Fruit fly (Drosophila melanogaster): Measurements from ENCODE around the gene CG13933.

The CG13933 gene

DNA sequence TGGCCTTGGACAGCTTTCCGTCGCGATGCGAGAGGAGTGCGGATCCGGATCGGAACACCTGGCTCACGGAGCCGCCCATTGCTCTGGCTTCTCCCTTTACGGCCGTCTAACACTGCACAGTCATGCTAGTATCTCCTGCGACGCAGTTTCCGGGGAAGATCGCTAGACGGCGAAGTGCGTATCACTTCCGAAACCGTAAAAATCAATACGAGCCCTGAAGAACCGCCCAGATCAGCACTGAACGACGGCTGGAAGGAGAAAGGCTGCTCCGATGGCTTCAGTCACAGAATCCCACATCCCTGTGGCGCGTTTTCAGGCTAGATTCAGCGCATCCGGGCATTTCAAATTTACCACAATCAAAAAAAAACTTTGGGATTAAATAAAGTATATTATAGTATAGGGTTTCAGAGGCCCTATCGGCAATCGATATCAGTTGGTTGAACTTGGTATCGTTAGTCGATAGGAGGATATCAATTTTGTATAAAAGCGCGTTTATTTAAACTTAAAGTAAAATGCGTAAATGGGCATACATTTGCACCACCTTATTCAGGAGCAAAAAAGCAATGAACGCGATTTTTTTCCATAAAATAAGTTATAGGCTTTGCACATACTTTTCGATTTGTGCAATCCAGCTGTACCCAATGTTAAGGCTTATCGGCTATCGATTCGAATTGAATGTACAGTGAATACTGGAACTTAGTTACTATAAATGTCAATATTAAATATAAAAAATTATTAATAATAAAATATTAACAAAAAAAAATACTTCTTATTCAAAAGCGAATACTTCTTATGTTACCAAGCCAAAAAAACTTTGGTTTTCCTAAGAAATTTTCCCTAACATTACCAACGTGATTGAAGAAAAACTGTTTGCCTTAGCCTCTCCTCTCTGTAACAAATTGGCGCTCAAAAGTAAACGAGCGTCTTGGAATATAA lies at the start of gene CG13933, which contains the start of gene PolD2:
CG13933 (minus strand) TSS at position 435 of the 936 bp plus-strand sequence.
PolD2 (plus strand) TSS at position 921 of the 936 bp plus-strand sequence.
- peak; percentile 87 for TF ChIP-seq GATAd (GFP tag; optimal IDR thresholded peaks at IDR 0.05)
- TF ChIP-seq ey (GFP tag; optimal IDR thresholded peaks at IDR 0.05): peak; percentile 93
- peak; percentile 97 for TF ChIP-seq psq (GFP tag; optimal IDR thresholded peaks at IDR 0.05)
- no peak for TF ChIP-seq dl (GFP tag; optimal IDR thresholded peaks at IDR 0.05; ENCODE audit: insufficient read depth in 1 of 2, partially characterized antibody in 2 of 2)
- TF ChIP-seq Rel (GFP tag; optimal IDR thresholded peaks at IDR 0.05): peak; percentile 69
- peak; percentile 69 for TF ChIP-seq Rel (tag; optimal IDR thresholded peaks at IDR 0.05)
- no peak for TF ChIP-seq CG9705 (GFP tag; optimal IDR thresholded peaks at IDR 0.05)
- peak; percentile 99 for TF ChIP-seq Sp1 (GFP tag; optimal IDR thresholded peaks at IDR 0.05)
- no peak for TF ChIP-seq pan (optimal IDR thresholded peaks at IDR 0.05)
- TF ChIP-seq Hr83 (GFP tag; optimal IDR thresholded peaks at IDR 0.05; ENCODE audit: poor library complexity, severe bottlenecking): peak; percentile 46
- no peak for TF ChIP-seq br (GFP tag; optimal IDR thresholded peaks at IDR 0.05)
- no peak for TF ChIP-seq jim (GFP tag; optimal IDR thresholded peaks at IDR 0.05)
- TF ChIP-seq brk (GFP tag; optimal IDR thresholded peaks at IDR 0.05): no peak
- no peak for TF ChIP-seq CG32264 (GFP tag; optimal IDR thresholded peaks at IDR 0.05)
- TF ChIP-seq N (GFP tag; optimal IDR thresholded peaks at IDR 0.05): no peak
- peak; percentile 89 for TF ChIP-seq sv (GFP tag; optimal IDR thresholded peaks at IDR 0.05)
- peak; percentile 98 for TF ChIP-seq OdsH (GFP tag; optimal IDR thresholded peaks at IDR 0.05)
- TF ChIP-seq Abd-B (GFP tag; optimal IDR thresholded peaks at IDR 0.05): no peak
- TF ChIP-seq tai (GFP tag; optimal IDR thresholded peaks at IDR 0.05): no peak
- TF ChIP-seq Mio (GFP tag; optimal IDR thresholded peaks at IDR 0.05): peak; percentile 68
- TF ChIP-seq Dfd (GFP tag; optimal IDR thresholded peaks at IDR 0.05): no peak
- no peak for TF ChIP-seq usp (GFP tag; optimal IDR thresholded peaks at IDR 0.05)
- no peak for TF ChIP-seq Jra (GFP tag; optimal IDR thresholded peaks at IDR 0.05)
- TF ChIP-seq Vsx2 (GFP tag; optimal IDR thresholded peaks at IDR 0.05; ENCODE audit: partially characterized antibody): no peak
- TF ChIP-seq woc (GFP tag; optimal IDR thresholded peaks at IDR 0.05): no peak
- peak; percentile 91 for TF ChIP-seq fru (GFP tag; optimal IDR thresholded peaks at IDR 0.05)
- no peak for TF ChIP-seq lola (GFP tag; optimal IDR thresholded peaks at IDR 0.05)
- no peak for TF ChIP-seq Myc (optimal IDR thresholded peaks at IDR 0.05)
- TF ChIP-seq HLH106 (tag; optimal IDR thresholded peaks at IDR 0.05): peak; percentile 96
- no peak for TF ChIP-seq Dif (GFP tag; optimal IDR thresholded peaks at IDR 0.05; ENCODE audit: partially characterized antibody)
- TF ChIP-seq rgr (GFP tag; optimal IDR thresholded peaks at IDR 0.05): peak; percentile 99
- peak; percentile 97 for TF ChIP-seq h (GFP tag; optimal IDR thresholded peaks at IDR 0.05)
- TF ChIP-seq dmrt93B (GFP tag; optimal IDR thresholded peaks at IDR 0.05): peak; percentile 84
- TF ChIP-seq Hr78 (GFP tag; optimal IDR thresholded peaks at IDR 0.05): no peak
- no peak for TF ChIP-seq Hnf4 (GFP tag; optimal IDR thresholded peaks at IDR 0.05)
- TF ChIP-seq CrebA (GFP tag; optimal IDR thresholded peaks at IDR 0.05; ENCODE audit: borderline replicate concordance): no peak
- TF ChIP-seq foxo (GFP tag; optimal IDR thresholded peaks at IDR 0.05): peak in 1 of 2 experiments; percentile 98
- TF ChIP-seq dsf (GFP tag; optimal IDR thresholded peaks at IDR 0.05; ENCODE audit: borderline replicate concordance): no peak
- no peak for TF ChIP-seq sage (GFP tag; optimal IDR thresholded peaks at IDR 0.05)

DNA sequence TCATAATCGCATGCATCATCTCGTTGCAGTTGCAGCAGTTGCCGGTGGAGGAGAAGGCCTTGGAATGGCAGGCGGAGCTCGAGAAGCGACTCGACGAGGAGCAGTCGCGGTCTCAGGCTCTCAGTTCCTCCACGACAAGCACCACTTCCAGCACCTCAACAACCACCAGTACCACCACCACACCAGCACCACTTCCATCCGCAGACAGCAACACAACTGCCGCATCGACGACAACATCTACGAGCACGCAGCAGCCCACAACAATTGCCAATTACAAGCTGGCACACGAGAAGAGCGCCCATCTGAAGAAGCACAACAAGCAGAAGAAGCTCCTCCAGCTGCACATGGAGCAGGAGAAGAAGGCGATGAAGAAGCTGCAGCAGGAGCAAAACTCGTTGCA lies 47.4 kb upstream of the CG13933 start:
- no peak for TF ChIP-seq Dif (GFP tag; optimal IDR thresholded peaks at IDR 0.05; ENCODE audit: partially characterized antibody)
- TF ChIP-seq OdsH (GFP tag; optimal IDR thresholded peaks at IDR 0.05): no peak
- TF ChIP-seq Dfd (GFP tag; optimal IDR thresholded peaks at IDR 0.05): no peak
- TF ChIP-seq tai (GFP tag; optimal IDR thresholded peaks at IDR 0.05): no peak
- TF ChIP-seq Myc (optimal IDR thresholded peaks at IDR 0.05): no peak
- no peak for TF ChIP-seq lola (GFP tag; optimal IDR thresholded peaks at IDR 0.05)
- no peak for TF ChIP-seq Abd-B (GFP tag; optimal IDR thresholded peaks at IDR 0.05)
- no peak for TF ChIP-seq psq (GFP tag; optimal IDR thresholded peaks at IDR 0.05)
